Fruit fly (Drosophila melanogaster): Measurements from ENCODE around the gene fz2.

fz2 gene

DNA sequence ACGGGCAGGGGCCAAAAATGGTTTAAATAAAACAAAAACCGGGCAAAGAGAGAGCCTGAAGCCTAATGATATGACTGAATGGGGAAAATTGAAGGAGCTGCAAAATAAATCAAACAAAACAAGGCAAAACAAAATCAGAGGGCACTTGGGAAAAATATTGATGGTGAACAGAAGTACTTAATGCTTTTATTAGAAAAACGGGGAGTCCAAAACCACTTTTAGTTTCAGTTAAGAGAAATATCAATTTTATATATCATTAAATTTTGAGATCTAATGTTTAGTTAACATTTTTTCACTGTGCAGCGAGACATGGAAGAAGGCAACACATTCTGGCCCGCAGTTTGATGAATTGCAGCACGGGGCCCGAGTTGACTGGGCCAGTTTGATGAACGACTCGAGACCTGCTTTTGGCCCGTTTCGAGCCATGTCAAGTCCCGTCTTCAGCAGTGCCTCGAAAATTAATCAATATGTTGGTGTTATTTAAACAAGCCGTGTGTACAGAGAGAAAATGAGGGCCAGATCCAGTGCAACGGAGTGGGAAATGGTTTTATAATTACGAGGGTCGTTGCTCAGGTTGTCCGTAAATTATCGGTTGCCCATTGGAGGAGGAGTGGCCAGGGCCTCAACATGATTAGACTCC is 68.8 kb downstream of the fz2 start (continued):
- TF ChIP-seq ems (GFP tag; optimal IDR thresholded peaks at IDR 0.05) (peak; percentile 8), Hey (tag; optimal IDR thresholded peaks at IDR 0.05) (no peak), CG9876 (GFP tag; optimal IDR thresholded peaks at IDR 0.05) (no peak), btn (GFP tag; optimal IDR thresholded peaks at IDR 0.05) (no peak), Ada2b (GFP tag; IDR thresholded peaks at IDR 0.05) (peak; percentile 31; the same call in 1 of the 2 replicates), CG6683 (GFP tag; optimal IDR thresholded peaks at IDR 0.05) (no peak), Fer3 (tag; optimal IDR thresholded peaks at IDR 0.05) (no peak), CG7786 (GFP tag; optimal IDR thresholded peaks at IDR 0.05) (no peak), trh (GFP tag; optimal IDR thresholded peaks at IDR 0.05) (no peak), CG14860 (GFP tag; IDR thresholded peaks at IDR 0.05; ENCODE audit: partially characterized antibody) (no peak), wek (GFP tag; optimal IDR thresholded peaks at IDR 0.05) (peak; percentile 1), CG4854 (GFP tag; optimal IDR thresholded peaks at IDR 0.05) (no peak), Dek (tag; optimal IDR thresholded peaks at IDR 0.05) (no peak), CG15696 (tag; optimal IDR thresholded peaks at IDR 0.05) (peak; percentile 24), CG14441 (GFP tag; IDR thresholded peaks at IDR 0.05) (no peak), grn (GFP tag; optimal IDR thresholded peaks at IDR 0.05) (no peak), bsh (GFP tag; optimal IDR thresholded peaks at IDR 0.05) (peak; percentile 1 to 55), fd3F (GFP tag; optimal IDR thresholded peaks at IDR 0.05) (no peak), Dll (GFP tag; IDR thresholded peaks at IDR 0.05; ENCODE audit: partially characterized antibody) (no peak), pan (optimal IDR thresholded peaks at IDR 0.05) (no peak), pan (GFP tag; optimal IDR thresholded peaks at IDR 0.05 in 1 of 2, IDR thresholded peaks at IDR 0.05 in 1 of 2) (peak in 1 of 2 experiments; percentile 43), tio (GFP tag; optimal IDR thresholded peaks at IDR 0.05) (peak; percentile 10), slou (GFP tag; optimal IDR thresholded peaks at IDR 0.05) (peak; percentile 4), Myb (GFP tag; optimal IDR thresholded peaks at IDR 0.05) (no peak), CoRest (tag; optimal IDR thresholded peaks at IDR 0.05) (peak; percentile 22), Hr78 (GFP tag; optimal IDR thresholded peaks at IDR 0.05) (no peak), Dp (GFP tag; optimal IDR thresholded peaks at IDR 0.05) (no peak), B-H1 (GFP tag; IDR thresholded peaks at IDR 0.05) (peak; percentile 32; the same call in 1 of the 3 replicates), MESR4 (GFP tag; optimal IDR thresholded peaks at IDR 0.05) (no peak), seq (GFP tag; IDR thresholded peaks at IDR 0.05) (peak; percentile 40; the same call in 1 of the 2 replicates), h (optimal IDR thresholded peaks at IDR 0.05) (no peak), Scr (GFP tag; IDR thresholded peaks at IDR 0.05; ENCODE audit: partially characterized antibody) (no peak), CG12104 (GFP tag; optimal IDR thresholded peaks at IDR 0.05) (peak; percentile 28), CG10267 (tag; optimal IDR thresholded peaks at IDR 0.05) (peak; percentile 26), Doc2 (GFP tag; IDR thresholded peaks at IDR 0.05) (no peak), ewg (GFP tag; optimal IDR thresholded peaks at IDR 0.05) (peak; percentile 4), CG4617 (GFP tag; optimal IDR thresholded peaks at IDR 0.05; ENCODE audit: borderline replicate concordance) (no peak), Optix (GFP tag; IDR thresholded peaks at IDR 0.05) (no peak), MTF-1 (GFP tag; optimal IDR thresholded peaks at IDR 0.05; ENCODE audit: borderline replicate concordance) (no peak), Camta (GFP tag; optimal IDR thresholded peaks at IDR 0.05) (peak; percentile 18), CG6689 (GFP tag; IDR thresholded peaks at IDR 0.05) (no peak), zen2 (GFP tag; IDR thresholded peaks at IDR 0.05; ENCODE audit: partially characterized antibody) (no peak), HHEX (GFP tag; optimal IDR thresholded peaks at IDR 0.05) (peak; percentile 32), gsb-n (tag; optimal IDR thresholded peaks at IDR 0.05) (peak; percentile 37), CG11560 (tag; IDR thresholded peaks at IDR 0.05) (no peak), ase (GFP tag; IDR thresholded peaks at IDR 0.05) (no peak), Awh (GFP tag; IDR thresholded peaks at IDR 0.05) (0 out of 2 replicates have a peak, but pooled peaks have one; percentile 54), sd (tag; optimal IDR thresholded peaks at IDR 0.05) (no peak), Chrac-16 (GFP tag; optimal IDR thresholded peaks at IDR 0.05) (no peak), pzg (GFP tag; optimal IDR thresholded peaks at IDR 0.05) (no peak)
